Fruit fly (Drosophila melanogaster) whole organism, embryonic: ENCODE measurements around the gene sun.

ENCODE experiments used
- Abd-B ChIP-seq: fragments of 200-800 bp; sonication (Bioruptor generic); optimal IDR thresholded peaks from 2 replicates; lab custom pipeline; 2018; ENCODE audit warnings: missing biosample characterization, mild to moderate bottlenecking, missing genetic modification characterization, moderate library complexity
- B-H1 ChIP-seq: fragments of 200-800 bp; sonication (Bioruptor generic); IDR thresholded peaks from 3 replicates; pipeline ENCODE4 v1.3.6; 2022; ENCODE audit warnings: missing biosample characterization, missing genetic modification characterization
- BtbVII ChIP-seq: fragments of 200-800 bp; sonication (Bioruptor generic); optimal IDR thresholded peaks from 3 replicates; lab custom pipeline; 2017; ENCODE audit warnings: missing biosample characterization, mild to moderate bottlenecking, missing genetic modification characterization
- CG10209 ChIP-seq: fragments of 200-800 bp; sonication (Bioruptor generic); optimal IDR thresholded peaks from 3 replicates; lab custom pipeline; 2017; ENCODE audit warnings: missing biosample characterization, mild to moderate bottlenecking, missing genetic modification characterization, missing genetic modification reagents
- CG10274 ChIP-seq: fragments of 200-800 bp; sonication (Bioruptor generic); optimal IDR thresholded peaks from 3 replicates; lab custom pipeline; 2017; ENCODE audit warnings: missing biosample characterization, mild to moderate bottlenecking, missing genetic modification characterization
- CG10654 ChIP-seq: fragments of 200-800 bp; sonication (Bioruptor generic); optimal IDR thresholded peaks from 2 replicates; lab custom pipeline; 2016; ENCODE audit warnings: missing biosample characterization, missing genetic modification characterization
- CG11456 ChIP-seq: fragments of 200-800 bp; sonication (Bioruptor generic); IDR thresholded peaks from 3 replicates; pipeline ENCODE4 v1.3.6; 2022; ENCODE audit warnings: missing biosample characterization, missing genetic modification characterization
- CG11723 ChIP-seq: fragments of 200-800 bp; sonication (Bioruptor generic); optimal IDR thresholded peaks from 2 replicates; lab custom pipeline; 2017; ENCODE audit warnings: missing biosample characterization, mild to moderate bottlenecking, missing genetic modification characterization
- CG1233 ChIP-seq: fragments of 200-800 bp; sonication (Bioruptor generic); optimal IDR thresholded peaks from 4 replicates; lab custom pipeline; 2018; ENCODE audit warnings: missing biosample characterization, mild to moderate bottlenecking, missing genetic modification characterization
- CG15479 ChIP-seq: fragments of 200-800 bp; sonication (Bioruptor generic); optimal IDR thresholded peaks from 3 replicates; lab custom pipeline; 2019; ENCODE audit warnings: missing biosample characterization, mild to moderate bottlenecking, missing genetic modification characterization, moderate library complexity
- CG17612 ChIP-seq: fragments of 200-800 bp; sonication (Bioruptor generic); IDR thresholded peaks from 2 replicates; pipeline ENCODE4 v1.3.6; 2022; ENCODE audit warnings: missing biosample characterization, missing genetic modification characterization
- CG2712 ChIP-seq: fragments of 200-800 bp; optimal IDR thresholded peaks from 3 replicates; lab custom pipeline; 2019; ENCODE audit warnings: missing biosample characterization, mild to moderate bottlenecking, missing genetic modification characterization, moderate library complexity
- CG2875 ChIP-seq: fragments of 200-800 bp; sonication (Bioruptor generic); optimal IDR thresholded peaks from 2 replicates; lab custom pipeline; 2017; ENCODE audit warnings: missing biosample characterization, mild to moderate bottlenecking, missing genetic modification characterization, missing genetic modification reagents
- CG34224 ChIP-seq: fragments of 200-800 bp; sonication (Bioruptor generic); IDR thresholded peaks from 3 replicates; pipeline ENCODE4 v1.3.6; 2022; ENCODE audit warnings: missing biosample characterization, missing genetic modification characterization; ENCODE audit not compliant: partially characterized antibody
- CG42726 ChIP-seq: fragments of 200-800 bp; sonication (Bioruptor generic); IDR thresholded peaks from 2 replicates; pipeline ENCODE4 v1.3.6; 2022; ENCODE audit warnings: missing biosample characterization, missing genetic modification characterization; ENCODE audit not compliant: partially characterized antibody
- CG4404 ChIP-seq: fragments of 200-800 bp; sonication (Bioruptor generic); IDR thresholded peaks from 2 replicates; pipeline ENCODE4 v1.3.6; 2022; ENCODE audit warnings: missing biosample characterization, missing genetic modification characterization
- CG6272 ChIP-seq: fragments of 200-800 bp; sonication (Bioruptor generic); IDR thresholded peaks from 2 replicates; pipeline ENCODE4 v1.3.6; 2022; ENCODE audit warnings: missing biosample characterization, missing genetic modification characterization
- CG8281 ChIP-seq: fragments of 200-800 bp; sonication (Bioruptor generic); optimal IDR thresholded peaks from 2 replicates; lab custom pipeline; 2018; ENCODE audit warnings: missing biosample characterization, mild to moderate bottlenecking, missing genetic modification characterization, moderate library complexity
- D19A ChIP-seq: fragments of 200-800 bp; optimal IDR thresholded peaks from 3 replicates; lab custom pipeline; 2019; ENCODE audit warnings: missing biosample characterization, mild to moderate bottlenecking, missing genetic modification characterization, moderate library complexity
- Dad ChIP-seq: fragments of 200-800 bp; sonication (Bioruptor generic); optimal IDR thresholded peaks from 3 replicates; lab custom pipeline; 2016; ENCODE audit warnings: missing biosample characterization, missing genetic modification characterization
- Fer3 ChIP-seq: fragments of 200-800 bp; sonication (Bioruptor generic); optimal IDR thresholded peaks from 2 replicates; lab custom pipeline; 2018; ENCODE audit warnings: missing biosample characterization, mild to moderate bottlenecking, missing genetic modification characterization, moderate library complexity
- Jarid2 ChIP-seq: fragments of 200-800 bp; sonication (Bioruptor generic); optimal IDR thresholded peaks from 3 replicates; lab custom pipeline; 2017; ENCODE audit warnings: mild to moderate bottlenecking, missing biosample characterization, missing genetic modification reagents, missing genetic modification characterization
- Lpt ChIP-seq: fragments of >200 bp; optimal IDR thresholded peaks from 2 replicates; lab custom pipeline; 2018; ENCODE audit warnings: missing biosample characterization, missing genetic modification characterization
- MESR4 ChIP-seq: fragments of 200-800 bp; sonication (Bioruptor generic); optimal IDR thresholded peaks from 2 replicates; lab custom pipeline; 2018; ENCODE audit warnings: missing biosample characterization, mild to moderate bottlenecking, missing genetic modification characterization, moderate library complexity
- Opbp ChIP-seq: fragments of 200-800 bp; sonication (Bioruptor generic); IDR thresholded peaks from 3 replicates; pipeline ENCODE4 v1.3.6; 2022; ENCODE audit warnings: missing biosample characterization, missing genetic modification characterization; ENCODE audit not compliant: partially characterized antibody
- Pdp1 ChIP-seq, 2 experiments: fragments of 200-800 bp; sonication (Bioruptor generic); optimal IDR thresholded peaks; 3 replicates each; lab custom pipeline; 2016; ENCODE audit warnings: missing biosample characterization in 2 of 2, missing genetic modification characterization in 2 of 2, mild to moderate bottlenecking in 1 of 2, moderate library complexity in 1 of 2
- Poxn ChIP-seq: fragments of 200-800 bp; sonication (Bioruptor generic); IDR thresholded peaks from 2 replicates; pipeline ENCODE4 v1.3.6; 2022; ENCODE audit warnings: missing biosample characterization, missing genetic modification characterization
- Sin3A ChIP-seq: fragments of >200 bp; optimal IDR thresholded peaks from 2 replicates; lab custom pipeline; 2018
- Six4 ChIP-seq: fragments of 200-800 bp; sonication (Bioruptor generic); optimal IDR thresholded peaks from 2 replicates; lab custom pipeline; 2016; ENCODE audit warnings: missing biosample characterization, missing genetic modification characterization
- bcd ChIP-seq: fragments of 200-800 bp; sonication (Bioruptor generic); optimal IDR thresholded peaks from 2 replicates; lab custom pipeline; 2017; ENCODE audit warnings: missing biosample characterization, mild to moderate bottlenecking, missing genetic modification characterization
- bigmax ChIP-seq: fragments of 200-800 bp; sonication (Bioruptor generic); optimal IDR thresholded peaks from 2 replicates; lab custom pipeline; 2018; ENCODE audit warnings: missing biosample characterization, mild to moderate bottlenecking, missing genetic modification characterization
- cg ChIP-seq: fragments of 200-800 bp; sonication (Bioruptor generic); optimal IDR thresholded peaks from 3 replicates; lab custom pipeline; 2019; ENCODE audit warnings: missing biosample characterization, mild to moderate bottlenecking, missing genetic modification characterization, moderate library complexity
- dmrt11E ChIP-seq: fragments of 200-800 bp; sonication (Bioruptor generic); optimal IDR thresholded peaks from 3 replicates; lab custom pipeline; 2018; ENCODE audit warnings: missing biosample characterization, mild to moderate bottlenecking, missing genetic modification characterization, moderate library complexity
- en ChIP-seq: fragments of 200-800 bp; sonication (Bioruptor generic); optimal IDR thresholded peaks from 2 replicates; lab custom pipeline; 2016; ENCODE audit warnings: missing biosample characterization, missing genetic modification characterization
- fd3F ChIP-seq: fragments of 200-800 bp; sonication (Bioruptor generic); optimal IDR thresholded peaks from 2 replicates; lab custom pipeline; 2018; ENCODE audit warnings: missing biosample characterization, mild to moderate bottlenecking, missing genetic modification characterization, moderate library complexity
- hb ChIP-seq: fragments of 200-800 bp; sonication (Bioruptor generic); IDR thresholded peaks from 3 replicates; pipeline ENCODE4 v1.3.6; 2022; ENCODE audit warnings: missing biosample characterization, missing genetic modification characterization; ENCODE audit not compliant: partially characterized antibody
- hkb ChIP-seq, 2 experiments: fragments of 200-800 bp in 1 of 2; fragments of >200 bp in 1 of 2; sonication (Bioruptor generic) in 1 of 2; IDR thresholded peaks in 1 of 2; optimal IDR thresholded peaks in 1 of 2; 2 replicates each; pipeline versions ENCODE4 v1.3.6 to Lab custom; 2017 to 2022; ENCODE audit warnings: missing biosample characterization in 1 of 2, missing genetic modification characterization in 1 of 2
- insv ChIP-seq, 2 experiments: fragments of 200-800 bp; sonication (Bioruptor generic); optimal IDR thresholded peaks; 3 replicates each; lab custom pipeline; 2016 to 2018; ENCODE audit warnings: missing biosample characterization in 2 of 2, missing genetic modification characterization in 2 of 2
- klu ChIP-seq: fragments of 200-800 bp; sonication (Bioruptor generic); IDR thresholded peaks from 2 replicates; pipeline ENCODE4 v1.3.6; 2022; ENCODE audit warnings: missing biosample characterization, missing genetic modification characterization
- mirr ChIP-seq: fragments of 200-800 bp; sonication (Bioruptor generic); optimal IDR thresholded peaks from 3 replicates; lab custom pipeline; 2018; ENCODE audit warnings: missing biosample characterization, mild to moderate bottlenecking, missing genetic modification characterization
- mld ChIP-seq: fragments of 200-800 bp; sonication (Bioruptor generic); IDR thresholded peaks from 3 replicates; pipeline ENCODE4 v1.3.6; 2022; ENCODE audit warnings: missing biosample characterization, missing genetic modification characterization; ENCODE audit not compliant: partially characterized antibody
- nerfin-2 ChIP-seq: fragments of 200-800 bp; sonication (Bioruptor generic); IDR thresholded peaks from 2 replicates; pipeline ENCODE4 v1.3.6; 2022; ENCODE audit warnings: missing biosample characterization, missing genetic modification characterization; ENCODE audit not compliant: partially characterized antibody
- nom ChIP-seq: fragments of 200-800 bp; sonication (Bioruptor generic); optimal IDR thresholded peaks from 2 replicates; lab custom pipeline; 2017; ENCODE audit warnings: missing biosample characterization, missing genetic modification characterization, mild to moderate bottlenecking, moderate library complexity, missing genetic modification reagents
- pzg ChIP-seq: fragments of 200-800 bp; sonication (Bioruptor generic); optimal IDR thresholded peaks from 3 replicates; lab custom pipeline; 2018; ENCODE audit warnings: missing biosample characterization, mild to moderate bottlenecking, missing genetic modification characterization, moderate library complexity
- shn ChIP-seq: fragments of 200-800 bp; sonication (Bioruptor generic); optimal IDR thresholded peaks from 3 replicates; lab custom pipeline; 2016; ENCODE audit warnings: missing biosample characterization, missing genetic modification characterization
- stwl ChIP-seq: fragments of 200-800 bp; sonication (Bioruptor generic); optimal IDR thresholded peaks from 3 replicates; lab custom pipeline; 2018; ENCODE audit warnings: missing biosample characterization, mild to moderate bottlenecking, missing genetic modification characterization, moderate library complexity
- sug ChIP-seq: fragments of 200-800 bp; optimal IDR thresholded peaks from 2 replicates; lab custom pipeline; 2019; ENCODE audit warnings: missing biosample characterization, mild to moderate bottlenecking, missing genetic modification characterization, moderate library complexity
- tll ChIP-seq, 2 experiments: fragments of 200-800 bp in 1 of 2; fragments of >200 bp in 1 of 2; sonication (Bioruptor generic) in 1 of 2; optimal IDR thresholded peaks; 2 replicates each; lab custom pipeline; 2017 to 2019; ENCODE audit warnings: missing biosample characterization in 2 of 2, missing genetic modification characterization in 2 of 2, mild to moderate bottlenecking in 1 of 2, moderate library complexity in 1 of 2
- trem ChIP-seq: fragments of 200-800 bp; optimal IDR thresholded peaks from 3 replicates; lab custom pipeline; 2019; ENCODE audit warnings: missing biosample characterization, mild to moderate bottlenecking, missing genetic modification characterization, moderate library complexity
- zfh2 ChIP-seq: fragments of 200-800 bp; sonication (Bioruptor generic); optimal IDR thresholded peaks from 2 replicates; lab custom pipeline; 2016; ENCODE audit warnings: missing biosample characterization, missing genetic modification characterization

The sun gene

dm6 chrX:15835393-15835792, 13.7 kb downstream of the sun start, which contains the start of gene Chc (continued):
- TF ChIP-seq CG10274 (GFP tag; lab: Kevin White, UChicago) (no peak), Dad (GFP tag; lab: Kevin White, UChicago) (no peak), hkb (optimal IDR thresholded peaks at IDR 0.05; lab: Kevin White, UChicago) (no peak), hkb (GFP tag; IDR thresholded peaks at IDR 0.05; lab: Robert Waterston, UW) (no peak), dmrt11E (tag; lab: Kevin White, UChicago) (no peak), CG8281 (no peak), Six4 (no peak), CG42726 (GFP tag; lab: Robert Waterston, UW) (peak; percentile 96), CG15479 (GFP tag; lab: Kevin White, UChicago) (peak; percentile 44), tll (GFP tag; optimal IDR thresholded peaks at IDR 0.05; lab: Kevin White, UChicago) (no peak), mld (GFP tag; lab: Robert Waterston, UW) (peak; percentile 95), zfh2 (GFP tag; lab: Kevin White, UChicago) (no peak), CG11456 (GFP tag; lab: Robert Waterston, UW) (no peak), B-H1 (GFP tag; lab: Robert Waterston, UW) (no peak), Fer3 (no peak), CG17612 (GFP tag; lab: Robert Waterston, UW) (no peak), sug (tag; lab: Kevin White, UChicago) (no peak), Lpt (no peak), hb (GFP tag; lab: Robert Waterston, UW) (peak; percentile 96), bcd (GFP tag; lab: Kevin White, UChicago) (no peak), klu (no peak), CG4404 (GFP tag; lab: Robert Waterston, UW) (no peak), Jarid2 (GFP tag; lab: Kevin White, UChicago) (no peak), Abd-B (no peak), CG34224 (peak; percentile 97), Opbp (GFP tag; lab: Robert Waterston, UW) (peak; percentile 98), shn (GFP tag; lab: Kevin White, UChicago) (no peak), mirr (no peak), en (no peak), CG10654 (GFP tag; lab: Kevin White, UChicago) (no peak), stwl (tag; lab: Kevin White, UChicago) (peak; percentile 60), nom (GFP tag; lab: Kevin White, UChicago) (no peak), insv (GFP tag; optimal IDR thresholded peaks at IDR 0.05; lab: Kevin White, UChicago) (peak; percentile 72 to 97), fd3F (GFP tag; lab: Kevin White, UChicago) (no peak), CG10209 (GFP tag; lab: Kevin White, UChicago) (no peak), CG6272 (GFP tag; lab: Robert Waterston, UW) (no peak), MESR4 (GFP tag; lab: Kevin White, UChicago) (peak; percentile 7), Sin3A (lab: Kevin White, UChicago) (no peak), CG2875 (GFP tag; lab: Kevin White, UChicago) (no peak), CG1233 (GFP tag; lab: Kevin White, UChicago) (no peak), cg (GFP tag; lab: Kevin White, UChicago) (no peak), Pdp1 (GFP tag; optimal IDR thresholded peaks at IDR 0.05; lab: Kevin White, UChicago) (peak in 1 of 2 experiments; percentile 94), pzg (GFP tag; lab: Kevin White, UChicago) (peak; percentile 78), bigmax (GFP tag; lab: Kevin White, UChicago) (no peak), nerfin-2 (GFP tag; lab: Robert Waterston, UW) (peak; percentile 93), BtbVII (GFP tag; lab: Kevin White, UChicago) (no peak), CG2712 (peak; percentile 4), CG11723 (no peak), D19A (tag; lab: Kevin White, UChicago) (peak; percentile 19), Poxn (GFP tag; lab: Robert Waterston, UW) (no peak), trem (peak; percentile 44)
